Worm (Caenorhabditis elegans) whole organism, late embryonic: Measurements from ENCODE around the gene R09E10.6.
"Not testable (repeated sequence)": the region's sequence is repeated elsewhere in the genome, so short reads cannot be mapped to it uniquely, and the experiment has no call there.

Source experiments
- C38D4.7 ChIP-seq: fragments of 200-800 bp; sonication (Bioruptor generic); optimal IDR thresholded peaks from 2 replicates; lab custom pipeline; 2018; ENCODE audit warnings: mild to moderate bottlenecking, missing genetic modification characterization, moderate library complexity, missing compliant biosample characterization
- F13H6.1 ChIP-seq: sonication (generic microtip); optimal IDR thresholded peaks from 2 replicates; lab custom pipeline; 2016; ENCODE audit warnings: missing genetic modification characterization, missing compliant biosample characterization
- ahr-1 ChIP-seq: sonication (generic microtip); optimal IDR thresholded peaks from 2 replicates; lab custom pipeline; 2016; ENCODE audit warnings: missing genetic modification characterization, missing compliant biosample characterization
- ceh-14 ChIP-seq: sonication (generic microtip); optimal IDR thresholded peaks from 2 replicates; lab custom pipeline; 2016; ENCODE audit warnings: missing genotype, missing genetic modification characterization, missing compliant biosample characterization
- ceh-2 ChIP-seq: sonication (generic microtip); optimal IDR thresholded peaks from 2 replicates; lab custom pipeline; 2016; ENCODE audit warnings: missing genotype, missing genetic modification characterization, missing compliant biosample characterization
- ceh-30 ChIP-seq: fragments of 150-350 bp; optimal IDR thresholded peaks from 2 replicates; lab custom pipeline; 2014; ENCODE audit warnings: missing biosample characterization, missing genetic modification characterization
- ceh-31 ChIP-seq: sonication (generic microtip); optimal IDR thresholded peaks from 2 replicates; lab custom pipeline; 2016; ENCODE audit warnings: missing genetic modification characterization, missing compliant biosample characterization
- ceh-34 ChIP-seq: sonication (generic microtip); optimal IDR thresholded peaks from 2 replicates; lab custom pipeline; 2016; ENCODE audit warnings: mild to moderate bottlenecking, missing genetic modification characterization, missing compliant biosample characterization
- ceh-45 ChIP-seq: fragments of 200-800 bp; sonication (Bioruptor generic); IDR thresholded peaks from 2 replicates; pipeline ENCODE4 v1.3.6; 2022; ENCODE audit warnings: missing genetic modification reagents, missing genetic modification characterization, missing compliant biosample characterization
- ceh-48 ChIP-seq: sonication (generic microtip); optimal IDR thresholded peaks from 2 replicates; lab custom pipeline; 2016; ENCODE audit warnings: missing genetic modification characterization, inconsistent platforms, missing compliant biosample characterization
- ceh-6 ChIP-seq: fragments of 200-800 bp; sonication (Bioruptor generic); optimal IDR thresholded peaks from 2 replicates; lab custom pipeline; 2018; ENCODE audit warnings: mild to moderate bottlenecking, missing genetic modification characterization, missing compliant biosample characterization
- ceh-9 ChIP-seq: sonication (generic microtip); optimal IDR thresholded peaks from 2 replicates; lab custom pipeline; 2016; ENCODE audit warnings: mild to moderate bottlenecking, missing genetic modification characterization, inconsistent platforms, missing compliant biosample characterization
- dve-1 ChIP-seq: sonication (generic microtip); optimal IDR thresholded peaks from 2 replicates; lab custom pipeline; 2017; ENCODE audit warnings: antibody characterized with exemption, mild to moderate bottlenecking, missing genetic modification characterization, missing compliant biosample characterization
- elt-2 ChIP-seq: sonication (generic microtip); optimal IDR thresholded peaks from 2 replicates; lab custom pipeline; 2016; ENCODE audit warnings: missing genetic modification reagents, missing genetic modification characterization, missing compliant biosample characterization
- ets-4 ChIP-seq: sonication (generic microtip); optimal IDR thresholded peaks from 2 replicates; lab custom pipeline; 2016; ENCODE audit warnings: missing genetic modification characterization, missing compliant biosample characterization
- eyg-1 ChIP-seq: sonication (generic microtip); optimal IDR thresholded peaks from 2 replicates; lab custom pipeline; 2016; ENCODE audit warnings: missing genotype, missing genetic modification characterization, missing compliant biosample characterization
- fkh-10 ChIP-seq: fragments of 150-350 bp; optimal IDR thresholded peaks from 2 replicates; lab custom pipeline; 2014; ENCODE audit warnings: missing biosample characterization, missing genetic modification reagents, missing genetic modification characterization
- gmeb-2 ChIP-seq: sonication (generic microtip); optimal IDR thresholded peaks from 2 replicates; lab custom pipeline; 2016; ENCODE audit warnings: missing genetic modification characterization, inconsistent platforms, missing compliant biosample characterization
- hlh-13 ChIP-seq: fragments of 200-800 bp; sonication (Bioruptor generic); optimal IDR thresholded peaks from 2 replicates; lab custom pipeline; 2018; ENCODE audit warnings: mild to moderate bottlenecking, missing genetic modification characterization, missing compliant biosample characterization
- hlh-6 ChIP-seq: sonication (generic microtip); optimal IDR thresholded peaks from 2 replicates; lab custom pipeline; 2016; ENCODE audit warnings: missing genotype, missing genetic modification characterization, missing compliant biosample characterization
- lin-11 ChIP-seq: fragments of 200-800 bp; sonication (Bioruptor generic); optimal IDR thresholded peaks from 2 replicates; lab custom pipeline; 2018; ENCODE audit warnings: mild to moderate bottlenecking, missing genetic modification characterization, missing compliant biosample characterization
- madf-2 ChIP-seq: sonication (generic microtip); optimal IDR thresholded peaks from 2 replicates; lab custom pipeline; 2017; ENCODE audit warnings: missing genetic modification characterization, missing compliant biosample characterization
- nfya-1 ChIP-seq: sonication (generic microtip); optimal IDR thresholded peaks from 2 replicates; lab custom pipeline; 2017; ENCODE audit warnings: missing genetic modification characterization, mild to moderate bottlenecking, missing compliant biosample characterization, antibody characterized with exemption, moderate library complexity
- npax-4 ChIP-seq: sonication (generic microtip); optimal IDR thresholded peaks from 2 replicates; lab custom pipeline; 2016; ENCODE audit warnings: missing genetic modification characterization, missing compliant biosample characterization
- odd-2 ChIP-seq: sonication (generic microtip); optimal IDR thresholded peaks from 2 replicates; lab custom pipeline; 2017; ENCODE audit warnings: antibody characterized with exemption, mild to moderate bottlenecking, missing genetic modification characterization, missing compliant biosample characterization
- pax-1 ChIP-seq: fragments of 150-350 bp; optimal IDR thresholded peaks from 2 replicates; lab custom pipeline; 2014; ENCODE audit warnings: missing biosample characterization, missing genetic modification characterization
- pha-2 ChIP-seq: sonication (generic microtip); optimal IDR thresholded peaks from 2 replicates; lab custom pipeline; 2017; ENCODE audit warnings: mild to moderate bottlenecking, missing genetic modification characterization, missing compliant biosample characterization
- pqm-1 ChIP-seq: sonication (generic microtip); optimal IDR thresholded peaks from 2 replicates; lab custom pipeline; 2016; ENCODE audit warnings: missing genetic modification characterization, missing compliant biosample characterization
- pros-1 ChIP-seq: fragments of 150-350 bp; optimal IDR thresholded peaks from 2 replicates; lab custom pipeline; 2014; ENCODE audit warnings: missing biosample characterization, missing genetic modification reagents, missing genetic modification characterization
- ref-2 ChIP-seq: sonication (generic microtip); optimal IDR thresholded peaks from 2 replicates; lab custom pipeline; 2016; ENCODE audit warnings: missing genetic modification characterization, missing compliant biosample characterization
- rnt-1 ChIP-seq: sonication (generic microtip); optimal IDR thresholded peaks from 2 replicates; lab custom pipeline; 2016; ENCODE audit warnings: missing genetic modification characterization, missing compliant biosample characterization
- syd-9 ChIP-seq: sonication (generic microtip); optimal IDR thresholded peaks from 2 replicates; lab custom pipeline; 2016; ENCODE audit warnings: mild to moderate bottlenecking, missing genetic modification characterization, moderate library complexity, missing compliant biosample characterization
- tbx-7 ChIP-seq: sonication (generic microtip); optimal IDR thresholded peaks from 2 replicates; lab custom pipeline; 2016; ENCODE audit warnings: missing genotype, missing genetic modification characterization, missing compliant biosample characterization
- ttx-3 ChIP-seq: sonication (generic microtip); optimal IDR thresholded peaks from 2 replicates; lab custom pipeline; 2016; ENCODE audit warnings: missing genetic modification reagents, missing genetic modification characterization, missing compliant biosample characterization
- unc-3 ChIP-seq, 2 experiments: fragments of 200-800 bp in 1 of 2; sonication (Bioruptor generic) in 1 of 2; sonication (generic microtip) in 1 of 2; conservative IDR thresholded peaks in 1 of 2; optimal IDR thresholded peaks in 1 of 2; 2 replicates each; pipeline versions ENCODE4 v1.3.6 to Lab custom; 2016 to 2022; ENCODE audit warnings: missing compliant biosample characterization in 2 of 2, missing genetic modification characterization in 2 of 2, missing genetic modification reagents in 1 of 2
- unc-42 ChIP-seq: sonication (generic microtip); optimal IDR thresholded peaks from 2 replicates; lab custom pipeline; 2016; ENCODE audit warnings: missing genotype, missing genetic modification characterization, missing compliant biosample characterization
- unc-55 ChIP-seq: sonication (generic microtip); optimal IDR thresholded peaks from 2 replicates; lab custom pipeline; 2017; ENCODE audit warnings: missing biosample characterization, missing genetic modification reagents, missing genetic modification characterization
- unc-86 ChIP-seq: sonication (generic microtip); optimal IDR thresholded peaks from 2 replicates; lab custom pipeline; 2016; ENCODE audit warnings: missing genetic modification characterization, missing compliant biosample characterization
- zip-5 ChIP-seq: sonication (generic microtip); optimal IDR thresholded peaks from 2 replicates; lab custom pipeline; 2016; ENCODE audit warnings: missing genetic modification characterization, missing compliant biosample characterization
- ztf-16 ChIP-seq: sonication (generic microtip); optimal IDR thresholded peaks from 2 replicates; lab custom pipeline; 2017; ENCODE audit warnings: missing genetic modification characterization, missing compliant biosample characterization

The R09E10.6 gene

DNA sequence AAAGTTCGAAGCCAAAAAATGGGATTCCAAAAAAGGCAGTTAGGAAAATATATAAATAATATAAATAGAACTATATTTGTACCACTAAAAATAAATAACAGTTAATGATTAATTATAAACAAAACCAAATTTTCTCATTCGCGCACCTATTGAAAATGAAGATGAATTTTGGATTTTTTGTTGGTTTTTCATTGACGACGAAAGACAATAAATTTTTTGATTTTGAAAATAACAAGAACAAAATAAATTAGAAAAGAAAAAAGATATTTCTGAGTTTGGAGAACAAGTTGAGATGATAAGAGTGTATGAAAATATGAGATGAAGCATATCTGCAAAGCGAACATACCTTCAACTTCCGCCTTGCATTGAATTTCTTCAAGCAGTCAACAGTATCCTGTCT is 43.4 kb upstream of the R09E10.6 start:
- no peak for TF ChIP-seq unc-86
- no peak for TF ChIP-seq ets-4 (tag; lab: Kevin White, UChicago)
- TF ChIP-seq ref-2 (tag; lab: Kevin White, UChicago), result no peak
- TF ChIP-seq pros-1 (tag; lab: Kevin White, UChicago), result no peak
- TF ChIP-seq eyg-1, result no peak
- no peak for TF ChIP-seq dve-1
- no peak for TF ChIP-seq ceh-2 (tag; lab: Kevin White, UChicago)
- TF ChIP-seq unc-42 (tag; lab: Kevin White, UChicago), result no peak
- no peak for TF ChIP-seq ceh-6 (GFP tag; lab: Kevin White, UChicago)
- no peak for TF ChIP-seq ceh-48
- no peak for TF ChIP-seq nfya-1
- no peak for TF ChIP-seq zip-5 (tag; lab: Kevin White, UChicago)
- no peak for TF ChIP-seq pqm-1 (tag; lab: Kevin White, UChicago)
- TF ChIP-seq syd-9, result no peak
- no peak for TF ChIP-seq C38D4.7 (GFP tag; lab: Kevin White, UChicago)

DNA sequence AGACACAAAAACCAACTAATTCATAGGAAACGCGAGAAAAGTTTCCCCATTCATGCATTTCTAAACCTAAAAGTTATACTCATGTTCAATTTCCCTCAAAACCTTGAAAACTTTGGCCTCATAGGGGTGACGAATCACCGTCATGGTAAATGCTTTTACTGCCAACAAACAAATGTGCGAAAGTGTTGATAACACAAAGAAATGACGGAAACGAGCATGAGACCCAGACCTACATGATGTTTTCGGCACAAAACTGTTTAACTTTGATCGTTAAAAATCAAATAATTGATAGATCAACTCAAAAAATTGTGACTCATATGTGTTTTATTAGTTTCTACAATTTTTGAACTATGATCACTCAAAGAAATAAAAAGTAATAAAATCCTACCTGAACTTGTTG is 38.0 kb upstream of the R09E10.6 start:
- TF ChIP-seq odd-2 (no peak), ahr-1 (tag; lab: Kevin White, UChicago) (no peak), pqm-1 (tag; lab: Kevin White, UChicago) (no peak), ets-4 (tag; lab: Kevin White, UChicago) (no peak), pha-2 (tag; lab: Kevin White, UChicago) (no peak), gmeb-2 (no peak), hlh-6 (no peak), unc-3 (GFP tag; conservative IDR thresholded peaks at IDR 0.05; lab: Robert Waterston, UW) (no peak), unc-3 (tag; optimal IDR thresholded peaks at IDR 0.05; lab: Kevin White, UChicago) (no peak), ceh-31 (no peak), ceh-9 (tag; lab: Kevin White, UChicago) (no peak), hlh-13 (GFP tag; lab: Kevin White, UChicago) (no peak), ztf-16 (tag; lab: Kevin White, UChicago) (no peak), eyg-1 (no peak), ceh-6 (GFP tag; lab: Kevin White, UChicago) (no peak), fkh-10 (GFP tag; lab: Kevin White, UChicago) (no peak), pros-1 (tag; lab: Kevin White, UChicago) (no peak), syd-9 (no peak)

- TF ChIP-seq ref-2 (tag; lab: Kevin White, UChicago) (peak; percentile 58), pqm-1 (tag; lab: Kevin White, UChicago) (peak; percentile 6), pax-1 (no peak), elt-2 (tag; lab: Kevin White, UChicago) (peak; percentile 56), ceh-34 (tag; lab: Kevin White, UChicago) (peak; percentile 13), ceh-31 (peak; percentile 30), pros-1 (tag; lab: Kevin White, UChicago) (no peak), ceh-14 (tag; lab: Kevin White, UChicago) (peak; percentile 21), madf-2 (tag; lab: Kevin White, UChicago) (no peak), hlh-6 (peak; percentile 15)
- TF ChIP-seq, all 69 proteins: peak for 7
Observed at ce11 chrIV:10330962-10331361, 37.0 kb upstream of the R09E10.6 start.

- not testable (repeated sequence) for TF ChIP-seq lin-11 (tag; lab: Kevin White, UChicago); rnt-1 (tag; lab: Kevin White, UChicago); F13H6.1
Observed at ce11 chrIV:10322650-10323049, 28.7 kb upstream of the R09E10.6 start, which contains the start of gene R09E10.1. TSS of gene R09E10.1 (minus strand) at chrIV:10322750.

ce11 chrIV:10318199-10318598 is 24.3 kb upstream of the R09E10.6 start, which contains the start of gene R09E10.2:
TSS of gene R09E10.2 (minus strand) at chrIV:10318299.
- TF ChIP-seq fkh-10 (GFP tag; lab: Kevin White, UChicago), result no peak
- no peak for TF ChIP-seq ref-2 (tag; lab: Kevin White, UChicago)
- TF ChIP-seq rnt-1 (tag; lab: Kevin White, UChicago), result no peak
- no peak for TF ChIP-seq ets-4 (tag; lab: Kevin White, UChicago)
- no peak for TF ChIP-seq dve-1
- TF ChIP-seq hlh-6, result no peak
- TF ChIP-seq ceh-30, result no peak
- TF ChIP-seq ceh-45 (GFP tag; lab: Robert Waterston, UW), result no peak
- TF ChIP-seq unc-55 (GFP tag; lab: Kevin White, UChicago), result no peak
- TF ChIP-seq ceh-48, result no peak
- TF ChIP-seq tbx-7 (tag; lab: Kevin White, UChicago), result no peak
- no peak for TF ChIP-seq npax-4 (tag; lab: Kevin White, UChicago)
- no peak for TF ChIP-seq unc-3 (GFP tag; conservative IDR thresholded peaks at IDR 0.05; lab: Robert Waterston, UW)
- no peak for TF ChIP-seq unc-3 (tag; optimal IDR thresholded peaks at IDR 0.05; lab: Kevin White, UChicago)
- no peak for TF ChIP-seq ttx-3
- TF ChIP-seq lin-11 (tag; lab: Kevin White, UChicago), result no peak
